Worm (Caenorhabditis elegans) whole organism, mixed stage, embryonic: ENCODE data around the gene mig-38.
A peak's percentile ranks its signal among the peaks of the same experiment; 100 is the strongest.

Experiments
- M03D4.4 ChIP-seq: sonication (generic microtip); optimal IDR thresholded peaks from 2 replicates; lab custom pipeline; 2017; ENCODE audit warnings: mild to moderate bottlenecking, missing genetic modification characterization, missing compliant biosample characterization
- bed-3 ChIP-seq: fragments of 200-800 bp; sonication (Bioruptor generic); optimal IDR thresholded peaks from 3 replicates; lab custom pipeline; 2018; ENCODE audit warnings: mild to moderate bottlenecking, missing genetic modification characterization, moderate library complexity, missing compliant biosample characterization
- blmp-1 ChIP-seq: fragments of 150-350 bp; optimal IDR thresholded peaks from 2 replicates; lab custom pipeline; 2014; ENCODE audit warnings: missing biosample characterization, missing genetic modification characterization
- ceh-39 ChIP-seq: fragments of 150-350 bp; optimal IDR thresholded peaks from 2 replicates; lab custom pipeline; 2014; ENCODE audit warnings: missing biosample characterization, missing genetic modification characterization
- ceh-43 ChIP-seq: fragments of 200-800 bp; sonication (Bioruptor generic); optimal IDR thresholded peaks from 2 replicates; lab custom pipeline; 2018; ENCODE audit warnings: mild to moderate bottlenecking, missing genetic modification characterization, moderate library complexity, missing compliant biosample characterization
- ceh-83 ChIP-seq: fragments of 200-800 bp; sonication (Bioruptor generic); optimal IDR thresholded peaks from 2 replicates; lab custom pipeline; 2018; ENCODE audit warnings: mild to moderate bottlenecking, missing genetic modification characterization, missing compliant biosample characterization
- ces-1 ChIP-seq: fragments of 150-350 bp; optimal IDR thresholded peaks from 2 replicates; lab custom pipeline; 2014; ENCODE audit warnings: missing biosample characterization, missing genetic modification reagents, missing genetic modification characterization
- cnd-1 ChIP-seq: fragments of 200-800 bp; sonication (Bioruptor generic); optimal IDR thresholded peaks from 2 replicates; lab custom pipeline; 2018; ENCODE audit warnings: mild to moderate bottlenecking, missing genetic modification characterization, missing compliant biosample characterization
- drap-1 ChIP-seq: fragments of 200-800 bp; sonication (Bioruptor generic); optimal IDR thresholded peaks from 3 replicates; lab custom pipeline; 2018; ENCODE audit warnings: mild to moderate bottlenecking, missing genetic modification characterization, missing compliant biosample characterization
- elt-1 ChIP-seq: sonication (generic microtip); optimal IDR thresholded peaks from 2 replicates; lab custom pipeline; 2017; ENCODE audit warnings: missing genetic modification characterization, mild to moderate bottlenecking, missing compliant biosample characterization, antibody characterized with exemption, moderate library complexity, borderline replicate concordance; ENCODE audit not compliant: insufficient read depth
- elt-3 ChIP-seq: fragments of 150-350 bp; optimal IDR thresholded peaks from 2 replicates; lab custom pipeline; 2014; ENCODE audit warnings: missing biosample characterization, missing genetic modification characterization
- flh-1 ChIP-seq: fragments of 200-800 bp; sonication (Bioruptor generic); optimal IDR thresholded peaks from 2 replicates; lab custom pipeline; 2018; ENCODE audit warnings: mild to moderate bottlenecking, missing genetic modification characterization, moderate library complexity, missing compliant biosample characterization
- ham-2 ChIP-seq: fragments of 200-800 bp; sonication (Bioruptor generic); optimal IDR thresholded peaks from 2 replicates; lab custom pipeline; 2018; ENCODE audit warnings: mild to moderate bottlenecking, missing genetic modification characterization, missing compliant biosample characterization
- hlh-1 ChIP-seq: fragments of 150-350 bp; optimal IDR thresholded peaks from 2 replicates; lab custom pipeline; 2014; ENCODE audit warnings: missing biosample characterization, missing genetic modification reagents, missing genetic modification characterization
- lin-13 ChIP-seq: fragments of 150-350 bp; optimal IDR thresholded peaks from 2 replicates; lab custom pipeline; 2014; ENCODE audit warnings: missing biosample characterization, missing genetic modification characterization
- lin-32 ChIP-seq: fragments of 200-800 bp; sonication (Bioruptor generic); optimal IDR thresholded peaks from 2 replicates; lab custom pipeline; 2018; ENCODE audit warnings: mild to moderate bottlenecking, missing genetic modification characterization, missing compliant biosample characterization
- lsy-2 ChIP-seq: fragments of 150-350 bp; optimal IDR thresholded peaks from 2 replicates; lab custom pipeline; 2014; ENCODE audit warnings: missing biosample characterization, missing genetic modification characterization
- mab-5 ChIP-seq: fragments of 150-350 bp; optimal IDR thresholded peaks from 2 replicates; lab custom pipeline; 2014; ENCODE audit warnings: missing biosample characterization, missing genetic modification characterization
- mep-1 ChIP-seq: fragments of 150-350 bp; optimal IDR thresholded peaks from 2 replicates; lab custom pipeline; 2017; ENCODE audit warnings: missing biosample characterization, missing genetic modification reagents, missing genetic modification characterization, inconsistent platforms
- mls-2 ChIP-seq: sonication (generic microtip); optimal IDR thresholded peaks from 2 replicates; lab custom pipeline; 2016; ENCODE audit warnings: mild to moderate bottlenecking, missing genetic modification characterization, moderate library complexity, missing compliant biosample characterization
- nhr-12 ChIP-seq: fragments of 150-350 bp; optimal IDR thresholded peaks from 2 replicates; lab custom pipeline; 2014; ENCODE audit warnings: missing biosample characterization, missing genetic modification characterization
- nhr-2 ChIP-seq: fragments of 150-350 bp; optimal IDR thresholded peaks from 2 replicates; lab custom pipeline; 2014; ENCODE audit warnings: missing biosample characterization, missing genetic modification characterization
- nhr-237 ChIP-seq: fragments of 150-350 bp; optimal IDR thresholded peaks from 2 replicates; lab custom pipeline; 2014; ENCODE audit warnings: missing biosample characterization, missing genetic modification characterization
- nhr-28 ChIP-seq: fragments of 150-350 bp; optimal IDR thresholded peaks from 2 replicates; lab custom pipeline; 2014; ENCODE audit warnings: missing biosample characterization, missing genetic modification characterization
- nhr-76 ChIP-seq: sonication (generic microtip); optimal IDR thresholded peaks from 2 replicates; lab custom pipeline; 2017; ENCODE audit warnings: missing biosample characterization, missing genetic modification characterization
- pha-4 ChIP-seq: fragments of 150-350 bp; optimal IDR thresholded peaks from 2 replicates; lab custom pipeline; 2018; ENCODE audit warnings: missing biosample characterization, missing genetic modification reagents, missing genetic modification characterization
- sem-2 ChIP-seq: fragments of 200-800 bp; sonication (Bioruptor generic); optimal IDR thresholded peaks from 2 replicates; lab custom pipeline; 2018; ENCODE audit warnings: mild to moderate bottlenecking, missing genetic modification characterization, missing compliant biosample characterization
- snpc-4 ChIP-seq: fragments of 150-350 bp; optimal IDR thresholded peaks from 2 replicates; lab custom pipeline; 2014; ENCODE audit warnings: missing biosample characterization, missing genetic modification characterization
- sptf-1 ChIP-seq: sonication (generic microtip); optimal IDR thresholded peaks from 2 replicates; lab custom pipeline; 2017; ENCODE audit warnings: mild to moderate bottlenecking, missing genetic modification characterization, moderate library complexity, missing compliant biosample characterization
- tbx-8 ChIP-seq: fragments of 200-800 bp; sonication (Bioruptor generic); optimal IDR thresholded peaks from 2 replicates; lab custom pipeline; 2018; ENCODE audit warnings: mild to moderate bottlenecking, missing genetic modification characterization, moderate library complexity, missing compliant biosample characterization
- unc-120 ChIP-seq: sonication (generic microtip); optimal IDR thresholded peaks from 2 replicates; lab custom pipeline; 2017; ENCODE audit warnings: missing genetic modification characterization, missing compliant biosample characterization; ENCODE audit not compliant: poor library complexity, severe bottlenecking
- unc-39 ChIP-seq: fragments of 150-350 bp; optimal IDR thresholded peaks from 2 replicates; lab custom pipeline; 2014; ENCODE audit warnings: missing biosample characterization, missing genetic modification characterization
- unc-62 ChIP-seq: fragments of 150-350 bp; optimal IDR thresholded peaks from 2 replicates; lab custom pipeline; 2014; ENCODE audit warnings: missing biosample characterization, missing genetic modification reagents, missing genetic modification characterization
- zip-8 ChIP-seq: fragments of 150-350 bp; optimal IDR thresholded peaks from 2 replicates; lab custom pipeline; 2014; ENCODE audit warnings: missing biosample characterization, missing genetic modification characterization
- ztf-11 ChIP-seq: fragments of 150-350 bp; optimal IDR thresholded peaks from 2 replicates; lab custom pipeline; 2014; ENCODE audit warnings: missing biosample characterization, missing genetic modification characterization

The mig-38 gene

DNA sequence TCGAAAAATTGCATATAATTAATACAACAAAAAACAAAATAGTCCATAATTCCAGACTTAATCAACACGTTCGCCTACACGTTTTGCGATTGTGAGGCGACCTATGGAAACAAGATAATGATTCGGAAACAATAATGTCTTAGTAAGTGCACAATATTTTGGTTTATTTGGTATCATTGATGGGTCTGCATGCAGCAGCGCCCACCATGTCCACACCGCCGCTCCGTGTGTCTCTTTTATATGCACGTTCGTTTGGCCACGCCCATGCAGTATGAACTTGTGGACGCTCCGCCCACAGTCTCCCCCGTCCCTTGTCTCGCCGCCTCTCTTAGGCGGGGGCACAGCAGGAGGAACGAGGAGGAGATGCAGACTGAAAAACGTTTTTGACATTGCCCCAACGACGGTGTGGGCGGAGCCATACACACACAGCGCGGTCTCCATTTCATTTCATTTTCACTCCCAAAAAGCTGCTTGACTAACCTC lies at the start of gene mig-38:
mig-38 (plus strand) TSS at position 54 of the 483 bp plus-strand sequence.
- TF ChIP-seq ztf-11 (tag; lab: Kevin White, UChicago) (no peak), elt-1 (no peak), cnd-1 (tag; lab: Kevin White, UChicago) (peak; percentile 13), sptf-1 (peak; percentile 33), blmp-1 (tag; lab: Kevin White, UChicago) (no peak), ceh-83 (GFP tag; lab: Kevin White, UChicago) (no peak), unc-120 (tag; lab: Kevin White, UChicago) (peak; percentile 37), ceh-39 (tag; lab: Kevin White, UChicago) (no peak), hlh-1 (tag; lab: Kevin White, UChicago) (no peak), drap-1 (GFP tag; lab: Kevin White, UChicago) (peak; percentile 40), ces-1 (GFP tag; lab: Kevin White, UChicago) (peak; percentile 40)
- TF ChIP-seq, all 35 proteins: peak for 5

DNA sequence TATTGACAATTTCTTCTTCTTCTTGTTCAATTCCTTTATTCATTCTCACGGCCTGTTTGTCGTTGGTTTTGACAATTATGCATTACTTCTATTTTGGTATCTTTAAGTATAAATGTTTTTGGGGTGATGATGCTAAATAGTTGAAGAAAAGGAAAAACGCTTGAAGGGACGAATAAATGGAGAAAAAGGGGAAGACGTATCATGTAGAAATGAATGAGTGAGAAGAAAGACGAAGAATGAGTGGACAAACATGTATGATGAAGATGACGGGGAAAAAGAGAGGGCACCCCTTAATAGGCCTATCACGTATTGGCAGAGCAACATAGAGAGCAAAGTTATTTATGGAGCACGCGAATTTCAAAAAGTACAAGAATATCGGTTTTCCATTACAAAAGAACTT lies 45.4 kb upstream of the mig-38 start, which contains the start of gene M04B2.7:
M04B2.7 (minus strand) TSS at position 101 of the 400 bp plus-strand sequence.
- TF ChIP-seq ham-2 (no peak), lin-13 (tag; lab: Kevin White, UChicago) (no peak)

DNA sequence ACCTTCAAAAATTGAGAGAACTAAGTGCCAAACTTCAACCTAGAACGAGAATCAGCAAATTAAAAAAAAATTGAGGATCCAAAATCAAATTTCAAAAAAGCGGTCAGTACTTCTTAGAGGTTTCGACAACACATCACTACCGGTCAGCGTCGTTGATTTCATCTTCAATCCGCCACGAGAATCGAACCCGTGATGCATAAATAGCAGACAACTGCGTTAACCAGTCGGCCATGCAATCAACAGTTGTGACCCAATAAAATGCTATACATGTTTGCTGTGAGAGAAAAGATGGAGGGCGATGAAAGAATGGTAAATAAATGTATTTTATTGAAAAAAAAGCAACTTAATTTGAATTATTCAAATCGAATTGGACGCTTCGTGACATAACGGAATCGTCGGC lies 44.4 kb upstream of the mig-38 start:
- no peak for TF ChIP-seq snpc-4 (tag; lab: Kevin White, UChicago)
- peak; percentile 54 for TF ChIP-seq hlh-1 (tag; lab: Kevin White, UChicago)
- TF ChIP-seq ceh-39 (tag; lab: Kevin White, UChicago): no peak
- TF ChIP-seq sem-2 (GFP tag; lab: Kevin White, UChicago): peak; percentile 85
- no peak for TF ChIP-seq elt-1
- TF ChIP-seq ceh-83 (GFP tag; lab: Kevin White, UChicago): peak; percentile 90
- TF ChIP-seq blmp-1 (tag; lab: Kevin White, UChicago): no peak
- TF ChIP-seq lin-32 (GFP tag; lab: Kevin White, UChicago): peak; percentile 79
- peak; percentile 68 for TF ChIP-seq nhr-28 (tag; lab: Kevin White, UChicago)
- no peak for TF ChIP-seq mab-5 (tag; lab: Kevin White, UChicago)
- TF ChIP-seq unc-120 (tag; lab: Kevin White, UChicago): peak; percentile 91
- no peak for TF ChIP-seq zip-8 (tag; lab: Kevin White, UChicago)
- peak; percentile 29 for TF ChIP-seq lsy-2
- TF ChIP-seq lin-13 (tag; lab: Kevin White, UChicago): peak; percentile 59
- TF ChIP-seq mls-2: peak; percentile 90
- peak; percentile 15 for TF ChIP-seq tbx-8
- TF ChIP-seq bed-3 (GFP tag; lab: Kevin White, UChicago): peak; percentile 85
- TF ChIP-seq M03D4.4 (tag; lab: Kevin White, UChicago): peak; percentile 90
- no peak for TF ChIP-seq nhr-2
- TF ChIP-seq ztf-11 (tag; lab: Kevin White, UChicago): peak; percentile 57
- TF ChIP-seq mep-1 (tag; lab: Kevin White, UChicago): peak; percentile 79
- no peak for TF ChIP-seq ces-1 (GFP tag; lab: Kevin White, UChicago)
- peak; percentile 93 for TF ChIP-seq drap-1 (GFP tag; lab: Kevin White, UChicago)
- peak; percentile 81 for TF ChIP-seq ceh-43 (GFP tag; lab: Kevin White, UChicago)
- peak; percentile 20 for TF ChIP-seq nhr-237 (tag; lab: Kevin White, UChicago)
- peak; percentile 78 for TF ChIP-seq ham-2
- peak; percentile 47 for TF ChIP-seq flh-1 (GFP tag; lab: Kevin White, UChicago)
- no peak for TF ChIP-seq nhr-12 (tag; lab: Kevin White, UChicago)
- peak; percentile 28 for TF ChIP-seq pha-4 (tag; lab: Kevin White, UChicago)
- peak; percentile 61 for TF ChIP-seq unc-62 (GFP tag; lab: Kevin White, UChicago)
- peak; percentile 86 for TF ChIP-seq cnd-1 (tag; lab: Kevin White, UChicago)
- peak; percentile 91 for TF ChIP-seq sptf-1
- TF ChIP-seq unc-39 (tag; lab: Kevin White, UChicago): no peak
- TF ChIP-seq elt-3: no peak
- TF ChIP-seq nhr-76 (tag; lab: Kevin White, UChicago): no peak
